Worm (Caenorhabditis elegans) whole organism, young adult: Measurements from ENCODE around the gene R74.8.
A peak's percentile ranks its signal among the peaks of the same experiment; 100 is the strongest.

Experiments
- B0336.3 ChIP-seq: fragments of 200-800 bp; sonication (Bioruptor generic); IDR thresholded peaks from 2 replicates; pipeline ENCODE4 v1.3.6; 2022; ENCODE audit warnings: missing genetic modification characterization, missing compliant biosample characterization
- C06A6.2 ChIP-seq: fragments of 200-800 bp; sonication (Bioruptor generic); conservative IDR thresholded peaks from 2 replicates; pipeline ENCODE4 v1.3.6; 2022; ENCODE audit warnings: missing genetic modification characterization, missing compliant biosample characterization
- F22D6.2 ChIP-seq: sonication (generic microtip); optimal IDR thresholded peaks from 2 replicates; lab custom pipeline; 2016; ENCODE audit warnings: mild to moderate bottlenecking, missing genetic modification characterization, missing compliant biosample characterization
- F23B12.7 ChIP-seq: sonication (generic microtip); optimal IDR thresholded peaks from 2 replicates; lab custom pipeline; 2017; ENCODE audit warnings: missing genetic modification characterization, mild to moderate bottlenecking, missing compliant biosample characterization, antibody characterized with exemption, moderate library complexity; ENCODE audit not compliant: insufficient read depth
- F37B4.10 ChIP-seq: fragments of 200-800 bp; sonication (Bioruptor generic); IDR thresholded peaks from 2 replicates; pipeline ENCODE4 v1.3.6; 2022; ENCODE audit warnings: missing genetic modification characterization, missing compliant biosample characterization
- F49E8.2 ChIP-seq: sonication (generic microtip); optimal IDR thresholded peaks from 3 replicates; lab custom pipeline; 2017; ENCODE audit warnings: missing genetic modification characterization, mild to moderate bottlenecking, missing compliant biosample characterization, antibody characterized with exemption, moderate library complexity; ENCODE audit not compliant: insufficient read depth
- F52B5.7 ChIP-seq: sonication (generic microtip); optimal IDR thresholded peaks from 2 replicates; lab custom pipeline; 2016; ENCODE audit warnings: mild to moderate bottlenecking, missing genetic modification characterization, missing compliant biosample characterization
- F55B11.4 ChIP-seq: sonication (generic microtip); optimal IDR thresholded peaks from 2 replicates; lab custom pipeline; 2016; ENCODE audit warnings: missing compliant biosample characterization, missing genetic modification characterization, borderline replicate concordance; ENCODE audit not compliant: insufficient read depth
- Y53F4B.3 ChIP-seq: fragments of 200-800 bp; sonication (Bioruptor generic); IDR thresholded peaks from 2 replicates; pipeline ENCODE4 v1.3.6; 2022; ENCODE audit warnings: missing genetic modification reagents, missing genetic modification characterization, missing compliant biosample characterization
- Y95B8A.8 ChIP-seq: fragments of 200-800 bp; sonication (Bioruptor generic); IDR thresholded peaks from 2 replicates; pipeline ENCODE4 v1.3.6; 2022; ENCODE audit warnings: missing genetic modification reagents, missing genetic modification characterization, missing compliant biosample characterization
- ZK185.1 ChIP-seq: sonication (generic microtip); optimal IDR thresholded peaks from 2 replicates; lab custom pipeline; 2016; ENCODE audit warnings: mild to moderate bottlenecking, missing genetic modification characterization, missing compliant biosample characterization; ENCODE audit not compliant: poor library complexity, severe bottlenecking
- athp-1 ChIP-seq: sonication (generic microtip); optimal IDR thresholded peaks from 2 replicates; lab custom pipeline; 2017; ENCODE audit warnings: mild to moderate bottlenecking, missing genetic modification characterization, missing compliant biosample characterization
- attf-6 ChIP-seq: fragments of 200-800 bp; sonication (Bioruptor generic); IDR thresholded peaks from 2 replicates; pipeline ENCODE4 v1.3.6; 2022; ENCODE audit warnings: missing genetic modification reagents, missing genetic modification characterization, missing compliant biosample characterization
- dox-1 ChIP-seq: fragments of 200-800 bp; sonication (Bioruptor generic); IDR thresholded peaks from 2 replicates; pipeline ENCODE4 v1.3.6; 2022; ENCODE audit warnings: missing genetic modification reagents, missing genetic modification characterization, missing compliant biosample characterization
- dpl-1 ChIP-seq: fragments of 150-350 bp; optimal IDR thresholded peaks from 2 replicates; lab custom pipeline; 2014; ENCODE audit warnings: missing biosample characterization, missing genetic modification reagents, missing genetic modification characterization
- efl-1 ChIP-seq: fragments of 150-350 bp; optimal IDR thresholded peaks from 2 replicates; lab custom pipeline; 2014; ENCODE audit warnings: missing biosample characterization, missing genetic modification reagents, missing genetic modification characterization
- egl-18 ChIP-seq: fragments of 200-800 bp; sonication (Bioruptor generic); IDR thresholded peaks from 2 replicates; pipeline ENCODE4 v1.3.6; 2022; ENCODE audit warnings: missing genetic modification reagents, missing genetic modification characterization, missing compliant biosample characterization
- ekl-4 ChIP-seq: fragments of 200-800 bp; sonication (Bioruptor generic); IDR thresholded peaks from 2 replicates; pipeline ENCODE4 v1.3.6; 2022; ENCODE audit warnings: missing genetic modification reagents, missing genetic modification characterization, missing compliant biosample characterization
- ets-4 ChIP-seq: fragments of 200-800 bp; sonication (Bioruptor generic); optimal IDR thresholded peaks from 2 replicates; lab custom pipeline; 2018; ENCODE audit warnings: mild to moderate bottlenecking, missing genetic modification characterization, missing compliant biosample characterization
- gei-17 ChIP-seq: fragments of 200-800 bp; sonication (Bioruptor generic); optimal IDR thresholded peaks from 2 replicates; lab custom pipeline; 2018; ENCODE audit warnings: mild to moderate bottlenecking, missing genetic modification characterization, missing compliant biosample characterization
- him-1 ChIP-seq: sonication (generic microtip); optimal IDR thresholded peaks from 2 replicates; lab custom pipeline; 2016; ENCODE audit warnings: missing genotype, missing genetic modification reagents, missing genetic modification characterization, missing compliant biosample characterization
- hlh-26 ChIP-seq: fragments of 200-800 bp; sonication (Bioruptor generic); conservative IDR thresholded peaks from 2 replicates; pipeline ENCODE4 v1.3.6; 2022; ENCODE audit warnings: missing genetic modification reagents, missing genetic modification characterization, missing compliant biosample characterization
- hmg-1.2 ChIP-seq: fragments of 200-800 bp; sonication (Bioruptor generic); IDR thresholded peaks from 2 replicates; pipeline ENCODE4 v1.3.6; 2022; ENCODE audit warnings: missing genetic modification reagents, missing genetic modification characterization, missing compliant biosample characterization
- hmg-20 ChIP-seq: fragments of 200-800 bp; sonication (Bioruptor generic); IDR thresholded peaks from 2 replicates; pipeline ENCODE4 v1.3.6; 2022; ENCODE audit warnings: missing genetic modification reagents, missing genetic modification characterization, missing compliant biosample characterization
- hrde-1 ChIP-seq: sonication (generic microtip); optimal IDR thresholded peaks from 2 replicates; lab custom pipeline; 2016; ENCODE audit warnings: missing genetic modification characterization, mild to moderate bottlenecking, missing compliant biosample characterization, moderate library complexity, missing genotype, missing genetic modification reagents, borderline replicate concordance
- lin-26 ChIP-seq: fragments of 200-800 bp; sonication (Bioruptor generic); IDR thresholded peaks from 2 replicates; pipeline ENCODE4 v1.3.6; 2022; ENCODE audit warnings: missing genetic modification reagents, missing genetic modification characterization, missing compliant biosample characterization
- lsl-1 ChIP-seq: fragments of 200-800 bp; sonication (Bioruptor generic); optimal IDR thresholded peaks from 2 replicates; lab custom pipeline; 2018; ENCODE audit warnings: mild to moderate bottlenecking, missing genetic modification characterization, moderate library complexity, missing compliant biosample characterization
- madf-10 ChIP-seq: sonication (generic microtip); optimal IDR thresholded peaks from 2 replicates; lab custom pipeline; 2016; ENCODE audit warnings: mild to moderate bottlenecking, missing genetic modification characterization, missing compliant biosample characterization
- madf-6 ChIP-seq: fragments of 200-800 bp; sonication (Bioruptor generic); IDR thresholded peaks from 2 replicates; pipeline ENCODE4 v1.3.6; 2022; ENCODE audit warnings: missing genetic modification reagents, missing genetic modification characterization, missing compliant biosample characterization
- madf-8 ChIP-seq: fragments of 200-800 bp; sonication (Bioruptor generic); conservative IDR thresholded peaks from 2 replicates; pipeline ENCODE4 v1.3.6; 2022; ENCODE audit warnings: missing genetic modification reagents, missing genetic modification characterization, missing compliant biosample characterization
- mel-28 ChIP-seq: sonication (generic microtip); optimal IDR thresholded peaks from 2 replicates; lab custom pipeline; 2016; ENCODE audit warnings: borderline replicate concordance, mild to moderate bottlenecking, missing genetic modification characterization, missing compliant biosample characterization
- nhr-120 ChIP-seq: fragments of 200-800 bp; sonication (Bioruptor generic); IDR thresholded peaks from 2 replicates; pipeline ENCODE4 v1.3.6; 2022; ENCODE audit warnings: missing genetic modification characterization, missing compliant biosample characterization
- nhr-179 ChIP-seq: sonication (generic microtip); optimal IDR thresholded peaks from 2 replicates; lab custom pipeline; 2016; ENCODE audit warnings: mild to moderate bottlenecking, missing genetic modification characterization, missing compliant biosample characterization
- nhr-90 ChIP-seq: sonication (generic microtip); optimal IDR thresholded peaks from 2 replicates; lab custom pipeline; 2016; ENCODE audit warnings: missing genotype, mild to moderate bottlenecking, missing genetic modification characterization, missing compliant biosample characterization
- pha-4 ChIP-seq: fragments of 150-350 bp; sonication (generic microtip); optimal IDR thresholded peaks from 2 replicates; lab custom pipeline; 2014; ENCODE audit warnings: missing biosample characterization, missing genetic modification reagents, missing genetic modification characterization
- rcor-1 ChIP-seq: fragments of 200-800 bp; sonication (Bioruptor generic); IDR thresholded peaks from 2 replicates; pipeline ENCODE4 v1.3.6; 2022; ENCODE audit warnings: missing genetic modification reagents, missing genetic modification characterization, missing compliant biosample characterization
- rec-8 ChIP-seq, 2 experiments: sonication (generic microtip); optimal IDR thresholded peaks; 2 replicates each; lab custom pipeline; 2016; ENCODE audit warnings: mild to moderate bottlenecking in 2 of 2, missing genetic modification characterization in 2 of 2, missing genetic modification reagents in 2 of 2, missing genotype in 2 of 2, missing biosample characterization in 1 of 2, missing compliant biosample characterization in 1 of 2, moderate library complexity in 1 of 2
- repo-1 ChIP-seq: sonication (generic microtip); optimal IDR thresholded peaks from 2 replicates; lab custom pipeline; 2017; ENCODE audit warnings: mild to moderate bottlenecking, missing genetic modification characterization, missing compliant biosample characterization
- sdz-38 ChIP-seq: sonication (generic microtip); optimal IDR thresholded peaks from 2 replicates; lab custom pipeline; 2016; ENCODE audit warnings: missing genotype, missing genetic modification characterization, missing compliant biosample characterization
- sea-2 ChIP-seq: fragments of 200-800 bp; sonication (Bioruptor generic); IDR thresholded peaks from 2 replicates; pipeline ENCODE4 v1.3.6; 2022; ENCODE audit warnings: missing genetic modification characterization, missing compliant biosample characterization
- snpc-1.1 ChIP-seq: sonication (generic microtip); optimal IDR thresholded peaks from 2 replicates; lab custom pipeline; 2017; ENCODE audit warnings: missing genetic modification characterization, mild to moderate bottlenecking, missing compliant biosample characterization, antibody characterized with exemption, moderate library complexity, missing genotype, missing genetic modification reagents; ENCODE audit not compliant: insufficient read depth
- snpc-3.4 ChIP-seq: sonication (generic microtip); optimal IDR thresholded peaks from 2 replicates; lab custom pipeline; 2017; ENCODE audit warnings: missing genetic modification characterization, mild to moderate bottlenecking, missing compliant biosample characterization, antibody characterized with exemption, moderate library complexity, missing genotype, missing genetic modification reagents
- somi-1 ChIP-seq: fragments of 200-800 bp; sonication (Bioruptor generic); optimal IDR thresholded peaks from 2 replicates; lab custom pipeline; 2018; ENCODE audit warnings: mild to moderate bottlenecking, missing genetic modification characterization, missing compliant biosample characterization
- tbp1 ChIP-seq: fragments of 200-800 bp; sonication (Bioruptor generic); optimal IDR thresholded peaks from 2 replicates; lab custom pipeline; 2018; ENCODE audit warnings: mild to moderate bottlenecking, missing genetic modification characterization, missing compliant biosample characterization
- tlf-1 ChIP-seq: fragments of 200-800 bp; sonication (Bioruptor generic); optimal IDR thresholded peaks from 2 replicates; lab custom pipeline; 2018; ENCODE audit warnings: mild to moderate bottlenecking, missing genetic modification characterization, missing compliant biosample characterization

R74.8 gene

DNA sequence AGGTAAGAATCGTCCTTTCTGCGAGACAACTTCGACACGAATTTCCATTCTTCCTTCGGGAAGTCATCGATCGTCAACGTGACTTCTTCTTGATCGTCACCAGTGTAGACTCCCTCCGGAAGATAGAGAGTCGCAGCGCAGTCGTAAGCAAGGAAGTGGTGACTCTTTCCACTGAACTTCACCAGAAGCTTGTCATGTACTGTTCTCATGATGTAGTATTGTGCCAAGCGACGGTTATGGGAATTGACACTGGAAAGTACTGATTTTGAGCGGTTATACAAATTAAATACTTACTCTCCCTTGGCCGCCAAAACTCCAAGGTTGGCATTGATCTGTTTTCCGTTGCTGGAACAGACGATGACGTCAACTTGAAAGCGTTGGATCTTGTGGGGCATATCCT, 30.6 kb upstream of the R74.8 start (continued):
- TF ChIP-seq F55B11.4 (tag; lab: Kevin White, UChicago), result no peak
- TF ChIP-seq B0336.3 (GFP tag; lab: Robert Waterston, UW), result peak; percentile 22; the same call in 1 of the 2 replicates
- no peak for TF ChIP-seq egl-18 (GFP tag; lab: Robert Waterston, UW)
- TF ChIP-seq rcor-1, result no peak
- TF ChIP-seq pha-4 (tag; lab: Kevin White, UChicago), result no peak

DNA sequence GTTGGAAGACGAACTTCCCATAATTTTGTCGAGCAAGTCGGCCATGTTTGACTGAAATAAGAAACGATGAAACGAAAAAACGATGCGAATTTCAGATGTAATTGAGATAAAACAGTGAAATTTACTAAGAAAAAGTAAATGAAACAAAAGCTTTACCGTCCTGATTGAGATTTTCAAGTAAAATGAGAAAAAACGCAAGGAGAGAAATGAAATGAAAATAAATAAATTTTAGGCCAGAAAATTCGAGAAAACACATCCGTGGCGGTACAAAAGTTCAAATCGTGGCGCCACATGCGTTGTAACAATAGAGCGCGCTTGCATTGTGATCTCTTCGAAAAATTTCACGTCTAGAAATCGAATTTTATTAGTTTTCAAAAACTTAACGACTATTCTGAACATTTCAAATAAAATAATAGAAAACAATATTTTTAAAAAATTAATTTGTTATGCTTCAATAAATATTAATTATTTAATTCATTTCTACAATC, 29.9 kb upstream of the R74.8 start, which contains the start of the genes hrde-1 and C16C10.13:
hrde-1 (minus strand) TSS at position 51 of the 488 bp plus-strand sequence.
C16C10.13 (plus strand) TSS at position 332 of the 488 bp plus-strand sequence.
- TF ChIP-seq nhr-179 (tag; lab: Kevin White, UChicago) (no peak), ZK185.1 (tag; lab: Kevin White, UChicago) (no peak), attf-6 (GFP tag; lab: Robert Waterston, UW) (0 out of 2 replicates have a peak, but pooled peaks have one; percentile 17), tbp1 (GFP tag; lab: Kevin White, UChicago) (peak; percentile 49), rcor-1 (peak; percentile 80), F37B4.10 (GFP tag; lab: Robert Waterston, UW) (no peak), hrde-1 (peak; percentile 98), Y95B8A.8 (GFP tag; lab: Robert Waterston, UW) (peak; percentile 65; the same call in 1 of the 2 replicates), nhr-90 (no peak), him-1 (peak; percentile 51), somi-1 (no peak), madf-8 (GFP tag; lab: Robert Waterston, UW) (peak; percentile 98), repo-1 (tag; lab: Kevin White, UChicago) (no peak), gei-17 (GFP tag; lab: Kevin White, UChicago) (no peak), rec-8 (tag; optimal IDR thresholded peaks at IDR 0.05; lab: Kevin White, UChicago) (no peak), mel-28 (no peak), dox-1 (GFP tag; lab: Robert Waterston, UW) (peak; percentile 78), snpc-3.4 (tag; lab: Kevin White, UChicago) (peak; percentile 91), F52B5.7 (tag; lab: Kevin White, UChicago) (no peak), sea-2 (GFP tag; lab: Robert Waterston, UW) (no peak), hlh-26 (GFP tag; lab: Robert Waterston, UW) (no peak), C06A6.2 (no peak), ekl-4 (GFP tag; lab: Robert Waterston, UW) (peak; percentile 65; the same call in 1 of the 2 replicates), athp-1 (tag; lab: Kevin White, UChicago) (peak; percentile 70), tlf-1 (GFP tag; lab: Kevin White, UChicago) (peak; percentile 79), pha-4 (tag; lab: Kevin White, UChicago) (no peak), F23B12.7 (peak; percentile 14), dpl-1 (peak; percentile 80), madf-6 (GFP tag; lab: Robert Waterston, UW) (peak; percentile 98), efl-1 (GFP tag; lab: Kevin White, UChicago) (peak; percentile 97), lsl-1 (GFP tag; lab: Kevin White, UChicago) (peak; percentile 91), hmg-1.2 (peak; percentile 23; the same call in 1 of the 2 replicates), madf-10 (no peak), nhr-120 (GFP tag; lab: Robert Waterston, UW) (no peak), snpc-1.1 (tag; lab: Kevin White, UChicago) (peak; percentile 43), B0336.3 (GFP tag; lab: Robert Waterston, UW) (no peak), lin-26 (no peak), ets-4 (GFP tag; lab: Kevin White, UChicago) (no peak), F22D6.2 (tag; lab: Kevin White, UChicago) (no peak), sdz-38 (tag; lab: Kevin White, UChicago) (no peak), Y53F4B.3 (GFP tag; lab: Robert Waterston, UW) (no peak), F55B11.4 (tag; lab: Kevin White, UChicago) (no peak), F49E8.2 (tag; lab: Kevin White, UChicago) (peak; percentile 93), hmg-20 (GFP tag; lab: Robert Waterston, UW) (no peak)
